Worm (Caenorhabditis elegans) whole organism, L4/young adult: ENCODE data around the gene snr-4.

Source experiments
- W03F9.2 ChIP-seq: fragments of 150-350 bp; optimal IDR thresholded peaks from 2 replicates; lab custom pipeline; 2014; ENCODE audit warnings: missing biosample characterization, missing genetic modification characterization
- him-1 ChIP-seq: sonication (generic microtip); optimal IDR thresholded peaks from 2 replicates; lab custom pipeline; 2016; ENCODE audit warnings: missing genotype, missing genetic modification reagents, missing genetic modification characterization, missing compliant biosample characterization

- TF ChIP-seq W03F9.2 (tag; lab: Kevin White, UChicago): no peak
- TF ChIP-seq him-1 (tag; lab: Kevin White, UChicago): no peak
Observed at ce11 chrV:11990511-11991127, 11.1 kb upstream of the snr-4 start.
